Fruit fly (Drosophila melanogaster) Kc167 (cell line): ENCODE results near the gene CG43156.

ENCODE experiments used
- Myc ChIP-seq: fragments of >200 bp; optimal IDR thresholded peaks from 2 replicates; lab custom pipeline; 2017; ENCODE audit warnings: missing external identifiers
- h ChIP-seq: fragments of >200 bp; optimal IDR thresholded peaks from 3 replicates; lab custom pipeline; 2018; ENCODE audit warnings: missing external identifiers
- insv ChIP-seq: fragments of >200 bp; optimal IDR thresholded peaks from 3 replicates; lab custom pipeline; 2018; ENCODE audit warnings: missing external identifiers

- TF ChIP-seq Myc: no peak
- TF ChIP-seq h (lab: Kevin White, UChicago): no peak
- no peak for TF ChIP-seq insv (lab: Kevin White, UChicago)
Measured at dm6 chrX:11857522-11858438, 48.9 kb downstream of the CG43156 start.
